Fruit fly (Drosophila melanogaster) whole organism, embryonic: ENCODE data around the gene eIF3d1.

Source experiments
- Antp ChIP-seq: fragments of 200-800 bp; sonication (Bioruptor generic); optimal IDR thresholded peaks from 3 replicates; lab custom pipeline; 2016; ENCODE audit warnings: missing biosample characterization, missing genetic modification characterization
- Bdp1 ChIP-seq: fragments of 200-800 bp; sonication (Bioruptor generic); optimal IDR thresholded peaks from 3 replicates; lab custom pipeline; 2016; ENCODE audit warnings: missing biosample characterization, missing genetic modification characterization
- CG10209 ChIP-seq: fragments of 200-800 bp; sonication (Bioruptor generic); optimal IDR thresholded peaks from 3 replicates; lab custom pipeline; 2017; ENCODE audit warnings: missing biosample characterization, mild to moderate bottlenecking, missing genetic modification characterization, missing genetic modification reagents
- CG10543 ChIP-seq: fragments of 200-800 bp; sonication (Bioruptor generic); optimal IDR thresholded peaks from 3 replicates; lab custom pipeline; 2017; ENCODE audit warnings: missing biosample characterization, mild to moderate bottlenecking, missing genetic modification characterization, moderate library complexity
- CG10979 ChIP-seq: fragments of 200-800 bp; sonication (Bioruptor generic); optimal IDR thresholded peaks from 2 replicates; lab custom pipeline; 2018; ENCODE audit warnings: missing biosample characterization, mild to moderate bottlenecking, missing genetic modification characterization, moderate library complexity
- CG12744 ChIP-seq: fragments of 200-800 bp; sonication (Bioruptor generic); optimal IDR thresholded peaks from 2 replicates; lab custom pipeline; 2016; ENCODE audit warnings: missing biosample characterization, missing genetic modification characterization
- CG1529 ChIP-seq: fragments of 200-800 bp; sonication (Bioruptor generic); optimal IDR thresholded peaks from 3 replicates; lab custom pipeline; 2018; ENCODE audit warnings: missing biosample characterization, missing genetic modification characterization
- CG15479 ChIP-seq: fragments of 200-800 bp; sonication (Bioruptor generic); optimal IDR thresholded peaks from 3 replicates; lab custom pipeline; 2019; ENCODE audit warnings: missing biosample characterization, mild to moderate bottlenecking, missing genetic modification characterization, moderate library complexity
- CG16813 ChIP-seq: fragments of 200-800 bp; sonication (Bioruptor generic); IDR thresholded peaks from 3 replicates; pipeline ENCODE4 v1.3.6; 2022; ENCODE audit warnings: missing biosample characterization, missing genetic modification characterization; ENCODE audit not compliant: partially characterized antibody
- CG17359 ChIP-seq: fragments of 200-800 bp; sonication (Bioruptor generic); optimal IDR thresholded peaks from 3 replicates; lab custom pipeline; 2018; ENCODE audit warnings: missing biosample characterization, mild to moderate bottlenecking, missing genetic modification characterization, moderate library complexity
- CG18011 ChIP-seq: fragments of 200-800 bp; sonication (Bioruptor generic); optimal IDR thresholded peaks from 2 replicates; lab custom pipeline; 2017; ENCODE audit warnings: missing biosample characterization, missing genetic modification characterization, mild to moderate bottlenecking, moderate library complexity, missing genotype
- CG2120 ChIP-seq: fragments of 200-800 bp; sonication (Bioruptor generic); optimal IDR thresholded peaks from 3 replicates; lab custom pipeline; 2016; ENCODE audit warnings: missing biosample characterization, missing genetic modification characterization
- CG2678 ChIP-seq: fragments of 200-800 bp; sonication (Bioruptor generic); optimal IDR thresholded peaks from 3 replicates; lab custom pipeline; 2019; ENCODE audit warnings: missing biosample characterization, mild to moderate bottlenecking, missing genetic modification characterization, moderate library complexity
- CG2712 ChIP-seq: fragments of 200-800 bp; optimal IDR thresholded peaks from 3 replicates; lab custom pipeline; 2019; ENCODE audit warnings: missing biosample characterization, mild to moderate bottlenecking, missing genetic modification characterization, moderate library complexity
- CG6689 ChIP-seq: fragments of 200-800 bp; sonication (Bioruptor generic); IDR thresholded peaks from 2 replicates; pipeline ENCODE4 v1.3.6; 2022; ENCODE audit warnings: missing biosample characterization, missing genetic modification characterization
- CG7786 ChIP-seq: fragments of 200-800 bp; sonication (Bioruptor generic); optimal IDR thresholded peaks from 2 replicates; lab custom pipeline; 2016; ENCODE audit warnings: missing biosample characterization, missing genetic modification characterization
- CG8359 ChIP-seq: fragments of 200-800 bp; sonication (Bioruptor generic); optimal IDR thresholded peaks from 2 replicates; lab custom pipeline; 2017; ENCODE audit warnings: missing biosample characterization, mild to moderate bottlenecking, missing genetic modification characterization, borderline replicate concordance
- CkIIα-i1 ChIP-seq: fragments of 200-800 bp; sonication (Bioruptor generic); IDR thresholded peaks from 2 replicates; pipeline ENCODE4 v1.3.6; 2022; ENCODE audit warnings: missing biosample characterization, missing genetic modification characterization
- CrebB ChIP-seq: fragments of 200-800 bp; sonication (Bioruptor generic); optimal IDR thresholded peaks from 3 replicates; lab custom pipeline; 2018; ENCODE audit warnings: missing biosample characterization, mild to moderate bottlenecking, missing genetic modification characterization
- D19B ChIP-seq: fragments of 200-800 bp; sonication (Bioruptor generic); optimal IDR thresholded peaks from 2 replicates; lab custom pipeline; 2017; ENCODE audit warnings: missing biosample characterization, mild to moderate bottlenecking, missing genetic modification characterization
- Dbx ChIP-seq: fragments of 200-800 bp; sonication (Bioruptor generic); IDR thresholded peaks from 3 replicates; pipeline ENCODE4 v1.3.6; 2022; ENCODE audit warnings: missing biosample characterization, missing genetic modification characterization
- Dip3 ChIP-seq: fragments of 200-800 bp; sonication (Bioruptor generic); optimal IDR thresholded peaks from 3 replicates; lab custom pipeline; 2016; ENCODE audit warnings: missing biosample characterization, missing genetic modification characterization
- Dref ChIP-seq: fragments of 200-800 bp; sonication (Bioruptor generic); IDR thresholded peaks from 2 replicates; pipeline ENCODE4 v1.3.6; 2022; ENCODE audit warnings: missing biosample characterization, missing genetic modification characterization
- Fer3 ChIP-seq: fragments of 200-800 bp; sonication (Bioruptor generic); optimal IDR thresholded peaks from 2 replicates; lab custom pipeline; 2018; ENCODE audit warnings: missing biosample characterization, mild to moderate bottlenecking, missing genetic modification characterization, moderate library complexity
- Hand ChIP-seq: fragments of 200-800 bp; sonication (Bioruptor generic); optimal IDR thresholded peaks from 2 replicates; lab custom pipeline; 2017; ENCODE audit warnings: mild to moderate bottlenecking, missing biosample characterization, missing genetic modification reagents, missing genetic modification characterization
- Med ChIP-seq: fragments of 200-800 bp; sonication (Bioruptor generic); peaks from one replicate; lab custom pipeline; 2016; ENCODE audit warnings: missing biosample characterization, missing genetic modification characterization, mild to moderate bottlenecking, inconsistent platforms, moderate library complexity
- Nf-YC ChIP-seq: fragments of 200-800 bp; optimal IDR thresholded peaks from 3 replicates; lab custom pipeline; 2019; ENCODE audit warnings: missing biosample characterization, mild to moderate bottlenecking, missing genetic modification characterization, moderate library complexity
- Sry-δ ChIP-seq: fragments of 200-800 bp; sonication (Bioruptor generic); optimal IDR thresholded peaks from 2 replicates; lab custom pipeline; 2016; ENCODE audit warnings: missing biosample characterization, missing genetic modification characterization
- Tbp ChIP-seq: fragments of >200 bp; optimal IDR thresholded peaks from 2 replicates; lab custom pipeline; 2018; ENCODE audit warnings: missing biosample characterization, missing genetic modification characterization
- chinmo ChIP-seq: fragments of 200-800 bp; sonication (Bioruptor generic); IDR thresholded peaks from 4 replicates; pipeline ENCODE4 v1.3.6; 2022; ENCODE audit warnings: missing biosample characterization, missing genetic modification characterization; ENCODE audit not compliant: partially characterized antibody
- ci ChIP-seq: fragments of 200-800 bp; sonication (Bioruptor generic); IDR thresholded peaks from 3 replicates; pipeline ENCODE4 v1.3.6; 2022; ENCODE audit warnings: missing biosample characterization, missing genetic modification characterization
- da ChIP-seq: fragments of 200-800 bp; sonication (Bioruptor generic); optimal IDR thresholded peaks from 2 replicates; lab custom pipeline; 2016; ENCODE audit warnings: missing biosample characterization, missing genetic modification characterization
- fd102C ChIP-seq: fragments of 200-800 bp; sonication (Bioruptor generic); optimal IDR thresholded peaks from 2 replicates; lab custom pipeline; 2018; ENCODE audit warnings: missing biosample characterization, mild to moderate bottlenecking, missing genetic modification characterization, moderate library complexity
- lab ChIP-seq: fragments of 200-800 bp; sonication (Bioruptor generic); optimal IDR thresholded peaks from 3 replicates; lab custom pipeline; 2017; ENCODE audit warnings: missing biosample characterization, missing genetic modification characterization, mild to moderate bottlenecking, moderate library complexity, missing genetic modification reagents
- maf-S ChIP-seq: fragments of 200-800 bp; sonication (Bioruptor generic); optimal IDR thresholded peaks from 2 replicates; lab custom pipeline; 2016; ENCODE audit warnings: missing biosample characterization, missing genetic modification characterization
- mam ChIP-seq: fragments of 200-800 bp; sonication (Bioruptor generic); optimal IDR thresholded peaks from 3 replicates; lab custom pipeline; 2016; ENCODE audit warnings: missing biosample characterization, missing genetic modification characterization
- nau ChIP-seq: fragments of 200-800 bp; sonication (Bioruptor generic); optimal IDR thresholded peaks from 3 replicates; lab custom pipeline; 2017; ENCODE audit warnings: missing biosample characterization, mild to moderate bottlenecking, missing genetic modification characterization, missing genetic modification reagents
- nerfin-2 ChIP-seq: fragments of 200-800 bp; sonication (Bioruptor generic); IDR thresholded peaks from 2 replicates; pipeline ENCODE4 v1.3.6; 2022; ENCODE audit warnings: missing biosample characterization, missing genetic modification characterization; ENCODE audit not compliant: partially characterized antibody
- odd ChIP-seq: fragments of 200-800 bp; sonication (Bioruptor generic); optimal IDR thresholded peaks from 2 replicates; lab custom pipeline; 2017; ENCODE audit warnings: missing biosample characterization, mild to moderate bottlenecking, missing genetic modification characterization
- phol ChIP-seq: fragments of 200-800 bp; sonication (Bioruptor generic); optimal IDR thresholded peaks from 3 replicates; lab custom pipeline; 2018; ENCODE audit warnings: missing biosample characterization, mild to moderate bottlenecking, missing genetic modification characterization, moderate library complexity
- prd ChIP-seq, 3 experiments: fragments of >200 bp in 2 of 3; fragments of 200-800 bp in 1 of 3; sonication (Bioruptor generic) in 1 of 3; optimal IDR thresholded peaks in 2 of 3; IDR thresholded peaks in 1 of 3; 2 replicates in 2 of 3; 3 replicates in 1 of 3; pipeline versions ENCODE4 v1.3.6 to Lab custom; 2017 to 2022; ENCODE audit warnings: missing biosample characterization in 1 of 3, missing genetic modification characterization in 1 of 3
- pzg ChIP-seq: fragments of 200-800 bp; sonication (Bioruptor generic); optimal IDR thresholded peaks from 3 replicates; lab custom pipeline; 2018; ENCODE audit warnings: missing biosample characterization, mild to moderate bottlenecking, missing genetic modification characterization, moderate library complexity
- sc ChIP-seq, 3 experiments: fragments of >200 bp in 2 of 3; fragments of 200-800 bp in 1 of 3; sonication (Bioruptor generic) in 1 of 3; optimal IDR thresholded peaks; 2 replicates in 2 of 3; 3 replicates in 1 of 3; lab custom pipeline; 2017; ENCODE audit warnings: mild to moderate bottlenecking in 1 of 3, missing biosample characterization in 1 of 3, missing genetic modification characterization in 1 of 3, missing genetic modification reagents in 1 of 3
- slbo ChIP-seq: fragments of 200-800 bp; sonication (Bioruptor generic); IDR thresholded peaks from 2 replicates; pipeline ENCODE4 v1.3.6; 2022; ENCODE audit warnings: missing biosample characterization, missing genetic modification characterization
- tgo ChIP-seq: fragments of 200-800 bp; sonication (Bioruptor generic); IDR thresholded peaks from 3 replicates; pipeline ENCODE4 v1.3.6; 2022; ENCODE audit warnings: missing biosample characterization, missing genetic modification characterization

eIF3d1 gene

DNA sequence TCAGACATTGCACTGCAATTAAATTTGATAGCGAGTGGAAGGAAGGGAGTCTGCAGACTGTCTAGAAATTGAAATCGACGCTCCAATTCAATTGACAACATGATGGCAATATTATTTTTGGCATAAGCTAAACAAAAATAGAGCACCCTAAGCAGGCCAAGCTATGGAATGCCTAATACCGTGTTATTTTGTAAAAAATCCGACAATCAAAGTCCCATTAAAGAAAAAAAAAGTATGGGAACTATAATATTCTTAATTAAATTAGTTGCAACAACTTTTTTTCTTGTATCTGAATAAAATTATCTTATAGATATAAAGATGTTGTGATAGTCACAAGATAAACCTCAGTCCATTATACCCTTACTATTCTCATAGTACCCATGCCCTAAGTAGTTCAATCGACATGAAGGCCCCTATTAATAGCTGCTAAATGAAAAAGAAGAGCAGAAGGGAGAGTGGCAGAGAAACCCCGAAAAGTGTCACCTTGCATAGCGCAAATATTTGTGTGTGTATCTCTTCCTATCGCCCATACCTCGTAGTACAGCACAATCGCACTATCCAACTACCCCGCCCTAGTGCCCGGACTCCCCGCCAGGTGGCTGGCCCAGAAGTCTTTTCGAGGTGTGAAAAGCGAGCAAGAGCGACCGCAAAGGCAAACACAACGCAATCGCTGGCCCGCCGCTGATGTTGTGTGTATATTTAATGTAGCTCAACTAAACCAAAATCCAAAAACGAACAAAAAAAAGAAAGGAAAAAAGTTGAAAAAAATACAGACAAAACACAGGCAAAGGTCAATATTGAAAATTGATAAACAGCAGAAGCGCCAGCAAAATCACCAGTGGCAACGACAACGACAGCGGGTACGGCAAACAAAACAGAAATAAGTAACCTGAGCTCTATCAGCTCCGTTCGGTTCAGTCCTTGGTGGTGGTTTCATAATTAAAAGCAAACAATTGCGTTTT, 22.2 kb upstream of the eIF3d1 start (continued):
- TF ChIP-seq Dref, result no peak
- peak; percentile 93 for TF ChIP-seq fd102C (GFP tag; lab: Kevin White, UChicago)
- TF ChIP-seq Antp (GFP tag; lab: Kevin White, UChicago), result peak; percentile 9
- TF ChIP-seq Bdp1 (GFP tag; lab: Kevin White, UChicago), result peak; percentile 72
- peak; percentile 17 for TF ChIP-seq mam
- TF ChIP-seq nau (GFP tag; lab: Kevin White, UChicago), result peak; percentile 78
- no peak for TF ChIP-seq prd (optimal IDR thresholded peaks at IDR 0.05; lab: Kevin White, UChicago)
- peak; percentile 17; the same call in 2 of the 3 replicates for TF ChIP-seq prd (GFP tag; IDR thresholded peaks at IDR 0.05; lab: Robert Waterston, UW)
- peak; percentile 82 for TF ChIP-seq CG10543 (GFP tag; lab: Kevin White, UChicago)
- TF ChIP-seq CG2678 (tag; lab: Kevin White, UChicago), result peak; percentile 77
- peak; percentile 92 for TF ChIP-seq CG10979
- peak; percentile 63 for TF ChIP-seq CG6689 (GFP tag; lab: Robert Waterston, UW)
- peak; percentile 33 for TF ChIP-seq Sry-δ (GFP tag; lab: Kevin White, UChicago)
- no peak for TF ChIP-seq CG16813 (GFP tag; lab: Robert Waterston, UW)
- TF ChIP-seq chinmo, result peak; percentile 31; the same call in 1 of the 4 replicates
- TF ChIP-seq Fer3 (tag; lab: Kevin White, UChicago), result peak; percentile 10
- TF ChIP-seq Med, result peak; percentile 82
- TF ChIP-seq CG1529 (GFP tag; lab: Kevin White, UChicago), result peak; percentile 72
- peak; percentile 61 for TF ChIP-seq CG17359
- peak; percentile 80 for TF ChIP-seq CG8359
- TF ChIP-seq D19B (GFP tag; lab: Kevin White, UChicago), result peak; percentile 62
- TF ChIP-seq phol (tag; lab: Kevin White, UChicago), result peak; percentile 24
- peak; percentile 39 for TF ChIP-seq da
- 0 out of 2 replicates have a peak, but pooled peaks have one; percentile 10 for TF ChIP-seq slbo (GFP tag; lab: Robert Waterston, UW)
- TF ChIP-seq odd, result peak; percentile 86
- no peak for TF ChIP-seq CkIIα-i1
- 0 out of 2 replicates have a peak, but pooled peaks have one; percentile 11 for TF ChIP-seq nerfin-2 (GFP tag; lab: Robert Waterston, UW)
- TF ChIP-seq lab (GFP tag; lab: Kevin White, UChicago), result peak; percentile 80
- TF ChIP-seq Hand (GFP tag; lab: Kevin White, UChicago), result peak; percentile 34
- TF ChIP-seq Tbp (GFP tag; lab: Kevin White, UChicago), result no peak
- peak; percentile 37 for TF ChIP-seq CG7786 (GFP tag; lab: Kevin White, UChicago)
- TF ChIP-seq CG12744, result peak; percentile 50
- no peak for TF ChIP-seq Dbx (GFP tag; lab: Robert Waterston, UW)
- peak; percentile 75 for TF ChIP-seq CrebB (tag; lab: Kevin White, UChicago)
- peak; percentile 6 for TF ChIP-seq CG18011 (GFP tag; lab: Kevin White, UChicago)
- TF ChIP-seq CG2120 (GFP tag; lab: Kevin White, UChicago), result no peak
- TF ChIP-seq CG15479 (GFP tag; lab: Kevin White, UChicago), result peak; percentile 35
- peak; percentile 83 for TF ChIP-seq ci (GFP tag; lab: Robert Waterston, UW)
- TF ChIP-seq Nf-YC (tag; lab: Kevin White, UChicago), result peak; percentile 15
- TF ChIP-seq maf-S (GFP tag; lab: Kevin White, UChicago), result peak; percentile 55
- TF ChIP-seq sc (optimal IDR thresholded peaks at IDR 0.05; lab: Kevin White, UChicago), result no peak
- TF ChIP-seq sc (GFP tag; optimal IDR thresholded peaks at IDR 0.05; lab: Kevin White, UChicago), result peak; percentile 61
- TF ChIP-seq tgo (GFP tag; lab: Robert Waterston, UW), result 0 out of 3 replicates have a peak, but pooled peaks have one; percentile 19
- peak; percentile 17 for TF ChIP-seq Dip3 (GFP tag; lab: Kevin White, UChicago)
- TF ChIP-seq CG2712 (tag; lab: Kevin White, UChicago), result peak; percentile 47
- TF ChIP-seq pzg (GFP tag; lab: Kevin White, UChicago), result no peak
- peak; percentile 86 for TF ChIP-seq CG10209
